Fruit fly (Drosophila melanogaster): ENCODE measurements around the gene Tsp39D.
A peak's percentile ranks its signal among the peaks of the same experiment; 100 is the strongest.

The Tsp39D gene

DNA sequence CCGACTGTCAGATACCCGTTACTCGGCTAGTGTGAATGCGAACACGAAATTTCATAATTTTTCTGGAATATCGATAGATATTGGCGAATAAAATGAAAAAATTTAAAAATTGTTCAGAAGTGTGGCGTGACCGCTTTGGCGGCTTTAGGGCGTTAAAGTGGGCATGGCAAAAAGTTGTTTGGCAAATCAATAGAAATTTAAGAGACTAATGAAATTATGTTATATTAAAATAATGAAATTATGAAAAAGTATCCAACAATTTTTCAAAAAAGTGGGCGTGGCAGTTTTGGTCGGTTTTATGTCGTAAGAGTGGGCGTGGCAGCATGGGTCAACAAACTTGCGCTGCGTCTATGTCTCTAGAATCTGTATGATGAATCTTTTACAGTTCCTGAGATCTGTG, 42.3 kb upstream of the Tsp39D start:
- TF ChIP-seq ci (GFP tag; IDR thresholded peaks at IDR 0.05) (no peak), Ptx1 (GFP tag; IDR thresholded peaks at IDR 0.05) (no peak), Med (GFP tag) (peak; percentile 48), zfh2 (GFP tag; optimal IDR thresholded peaks at IDR 0.05) (no peak), Asciz (GFP tag; optimal IDR thresholded peaks at IDR 0.05) (no peak), Ets65A (GFP tag) (peak; percentile 25), CG1602 (GFP tag; optimal IDR thresholded peaks at IDR 0.05) (no peak), al (GFP tag; IDR thresholded peaks at IDR 0.05) (no peak), Atf-2 (GFP tag; optimal IDR thresholded peaks at IDR 0.05) (no peak), Rx (GFP tag; IDR thresholded peaks at IDR 0.05) (no peak), hth (optimal IDR thresholded peaks at IDR 0.05) (no peak)

DNA sequence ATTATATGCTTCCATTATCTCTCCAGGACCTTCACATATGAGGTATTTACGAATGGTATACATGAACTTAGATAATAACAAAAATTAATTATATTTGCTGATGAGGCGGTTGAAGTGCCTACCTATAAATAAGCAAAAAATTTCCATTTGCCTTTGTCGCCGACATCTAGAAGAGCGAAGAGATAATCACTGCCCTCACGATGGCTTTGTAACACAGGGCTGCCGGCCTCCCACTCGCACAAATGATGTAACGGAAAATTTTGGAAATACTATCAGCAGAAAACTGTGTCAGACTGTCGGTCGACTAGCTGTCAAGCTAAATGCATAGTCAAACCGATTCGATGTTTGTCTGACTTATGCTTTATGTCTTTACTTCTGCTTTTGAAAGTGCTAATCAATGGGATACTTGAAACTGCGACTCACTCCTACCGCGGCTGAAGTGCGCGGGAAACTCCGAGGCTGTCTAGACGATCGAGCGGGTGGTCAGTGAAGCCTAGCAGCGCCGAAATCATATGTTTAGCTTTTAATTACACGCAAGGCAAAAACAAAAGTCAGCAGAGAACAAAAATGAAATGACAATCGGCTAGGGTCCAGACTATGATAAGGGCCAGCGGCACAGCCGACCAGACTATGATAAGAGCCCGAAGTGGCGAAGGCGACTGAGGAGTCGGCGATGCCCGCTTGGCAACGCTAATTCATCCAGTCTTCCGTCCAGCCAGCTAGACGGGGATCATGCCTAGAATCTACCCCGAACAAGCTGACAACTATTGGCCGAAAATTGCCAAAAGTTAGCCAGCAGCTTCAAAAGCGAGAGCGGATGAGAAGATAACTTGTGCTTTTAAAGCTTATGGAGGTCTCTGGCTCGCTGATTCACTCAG, 40.5 kb upstream of the Tsp39D start:
- peak; percentile 92 for TF ChIP-seq CG34376 (GFP tag; optimal IDR thresholded peaks at IDR 0.05)
- peak; percentile 7 for TF ChIP-seq Hand (GFP tag; optimal IDR thresholded peaks at IDR 0.05)
- peak; percentile 92 for TF ChIP-seq Med (GFP tag)
- TF ChIP-seq C15 (GFP tag; IDR thresholded peaks at IDR 0.05) = 0 out of 3 replicates have a peak, but pooled peaks have one; percentile 7
- TF ChIP-seq CG2875 (GFP tag; optimal IDR thresholded peaks at IDR 0.05) = no peak
- peak; percentile 5 for TF ChIP-seq CG13624 (GFP tag; optimal IDR thresholded peaks at IDR 0.05)
- peak in 1 of 2 experiments; percentile 97 for TF ChIP-seq Pdp1 (GFP tag; optimal IDR thresholded peaks at IDR 0.05)
- TF ChIP-seq H15 (GFP tag; IDR thresholded peaks at IDR 0.05) = no peak
- 0 out of 4 replicates have a peak, but pooled peaks have one; percentile 70 for TF ChIP-seq chinmo (GFP tag; IDR thresholded peaks at IDR 0.05; ENCODE audit: partially characterized antibody)
- TF ChIP-seq Hr78 (GFP tag; optimal IDR thresholded peaks at IDR 0.05) = peak in 1 of 2 experiments; percentile 23
- TF ChIP-seq CG12769 (tag; optimal IDR thresholded peaks at IDR 0.05) = peak; percentile 13
- peak; percentile 93 for TF ChIP-seq CG10274 (GFP tag; optimal IDR thresholded peaks at IDR 0.05)
- no peak for TF ChIP-seq CG17186 (GFP tag; optimal IDR thresholded peaks at IDR 0.05)
- TF ChIP-seq lola (GFP tag; optimal IDR thresholded peaks at IDR 0.05) = no peak
- no peak for TF ChIP-seq Neu2 (GFP tag; optimal IDR thresholded peaks at IDR 0.05; ENCODE audit: borderline replicate concordance)
- peak; percentile 80 for TF ChIP-seq exex (tag; optimal IDR thresholded peaks at IDR 0.05)
- peak; percentile 81 for TF ChIP-seq sug (tag; optimal IDR thresholded peaks at IDR 0.05)
- TF ChIP-seq cwo (GFP tag; optimal IDR thresholded peaks at IDR 0.05) = peak; percentile 81
- TF ChIP-seq Deaf1 (tag; optimal IDR thresholded peaks at IDR 0.05) = peak; percentile 83
- TF ChIP-seq CG18599 (GFP tag; optimal IDR thresholded peaks at IDR 0.05) = peak; percentile 36
- peak; percentile 67 for TF ChIP-seq CG10543 (GFP tag; optimal IDR thresholded peaks at IDR 0.05)
- no peak for TF ChIP-seq CG11723 (GFP tag; optimal IDR thresholded peaks at IDR 0.05)
- peak; percentile 33 for TF ChIP-seq sens (GFP tag)
- TF ChIP-seq sd (tag; optimal IDR thresholded peaks at IDR 0.05) = peak; percentile 52
- peak; percentile 23; the same call in 1 of the 2 replicates for TF ChIP-seq GATAe (GFP tag; conservative IDR thresholded peaks at IDR 0.05)
- TF ChIP-seq mirr (GFP tag; optimal IDR thresholded peaks at IDR 0.05) = peak; percentile 70
- TF ChIP-seq CG15479 (GFP tag; optimal IDR thresholded peaks at IDR 0.05) = peak; percentile 32
- peak; percentile 15 for TF ChIP-seq grn (GFP tag; optimal IDR thresholded peaks at IDR 0.05)
- no peak for TF ChIP-seq tna (GFP tag; IDR thresholded peaks at IDR 0.05; ENCODE audit: partially characterized antibody)

Measured in whole organism, embryonic.